Fruit fly (Drosophila melanogaster) whole organism, prepupa: Measurements from ENCODE around the gene papi.

Experiments
- Blimp-1 ChIP-seq: fragments of 200-800 bp; sonication (Bioruptor generic); optimal IDR thresholded peaks from 3 replicates; lab custom pipeline; 2017; ENCODE audit warnings: missing biosample characterization, missing genetic modification characterization, mild to moderate bottlenecking, moderate library complexity, missing genetic modification reagents
- CG10631 ChIP-seq: fragments of 200-800 bp; sonication (Bioruptor generic); optimal IDR thresholded peaks from 2 replicates; lab custom pipeline; 2016; ENCODE audit warnings: missing biosample characterization, missing genetic modification characterization
- CG10669 ChIP-seq: fragments of 200-800 bp; sonication (Bioruptor generic); optimal IDR thresholded peaks from 3 replicates; lab custom pipeline; 2018; ENCODE audit warnings: missing biosample characterization, mild to moderate bottlenecking, missing genetic modification characterization, moderate library complexity
- CG11762 ChIP-seq: fragments of 200-800 bp; sonication (Bioruptor generic); optimal IDR thresholded peaks from 3 replicates; lab custom pipeline; 2016; ENCODE audit warnings: missing biosample characterization, missing genetic modification characterization; ENCODE audit not compliant: insufficient read depth
- CG15336 ChIP-seq: fragments of 200-800 bp; sonication (Bioruptor generic); IDR thresholded peaks from 2 replicates; pipeline ENCODE4 v1.3.6; 2022; ENCODE audit warnings: missing biosample characterization, missing genetic modification characterization
- CG1621 ChIP-seq: fragments of 200-800 bp; sonication (Bioruptor generic); optimal IDR thresholded peaks from 3 replicates; lab custom pipeline; 2018; ENCODE audit warnings: missing biosample characterization, mild to moderate bottlenecking, missing genetic modification characterization
- CG3032 ChIP-seq: fragments of 200-800 bp; optimal IDR thresholded peaks from 2 replicates; lab custom pipeline; 2019; ENCODE audit warnings: missing biosample characterization, mild to moderate bottlenecking, missing genetic modification characterization, moderate library complexity
- CG31627 ChIP-seq: fragments of 200-800 bp; sonication (Bioruptor generic); optimal IDR thresholded peaks from 3 replicates; lab custom pipeline; 2016; ENCODE audit warnings: missing biosample characterization, missing genetic modification characterization
- CG32006 ChIP-seq: fragments of 200-800 bp; sonication (Bioruptor generic); optimal IDR thresholded peaks from 3 replicates; lab custom pipeline; 2017; ENCODE audit warnings: missing biosample characterization, mild to moderate bottlenecking, missing genetic modification characterization
- CG34406 ChIP-seq: fragments of 200-800 bp; sonication (Bioruptor generic); optimal IDR thresholded peaks from 3 replicates; lab custom pipeline; 2016; ENCODE audit warnings: missing biosample characterization, missing genetic modification characterization
- CG3919 ChIP-seq: fragments of 200-800 bp; sonication (Bioruptor generic); optimal IDR thresholded peaks from 3 replicates; lab custom pipeline; 2016; ENCODE audit warnings: missing biosample characterization, missing genetic modification characterization
- CG4318 ChIP-seq: fragments of 200-800 bp; sonication (Bioruptor generic); optimal IDR thresholded peaks from 3 replicates; lab custom pipeline; 2017; ENCODE audit warnings: missing biosample characterization, mild to moderate bottlenecking, missing genetic modification characterization
- CG6163 ChIP-seq: fragments of 200-800 bp; sonication (Bioruptor generic); IDR thresholded peaks from 3 replicates; pipeline ENCODE4 v1.3.6; 2022; ENCODE audit warnings: missing biosample characterization, missing genetic modification characterization
- CG6276 ChIP-seq: fragments of 200-800 bp; sonication (Bioruptor generic); optimal IDR thresholded peaks from 2 replicates; lab custom pipeline; 2017; ENCODE audit warnings: missing biosample characterization, mild to moderate bottlenecking, missing genetic modification characterization
- CG6792 ChIP-seq: fragments of 200-800 bp; sonication (Bioruptor generic); optimal IDR thresholded peaks from 3 replicates; lab custom pipeline; 2016; ENCODE audit warnings: missing biosample characterization, missing genetic modification characterization
- CG6854 ChIP-seq: fragments of 200-800 bp; sonication (Bioruptor generic); optimal IDR thresholded peaks from 2 replicates; lab custom pipeline; 2017; ENCODE audit warnings: missing biosample characterization, mild to moderate bottlenecking, missing genetic modification characterization
- CG7368 ChIP-seq: fragments of 200-800 bp; sonication (Bioruptor generic); optimal IDR thresholded peaks from 3 replicates; lab custom pipeline; 2016; ENCODE audit warnings: missing biosample characterization, missing genetic modification characterization
- CG8119 ChIP-seq: fragments of 200-800 bp; sonication (Bioruptor generic); IDR thresholded peaks from 3 replicates; pipeline ENCODE4 v1.3.6; 2022; ENCODE audit warnings: missing biosample characterization, missing genetic modification characterization
- CG8319 ChIP-seq: fragments of 200-800 bp; sonication (Bioruptor generic); optimal IDR thresholded peaks from 3 replicates; lab custom pipeline; 2016; ENCODE audit warnings: missing biosample characterization, missing genetic modification characterization
- CG9139 ChIP-seq: fragments of 200-800 bp; sonication (Bioruptor generic); optimal IDR thresholded peaks from 3 replicates; lab custom pipeline; 2017; ENCODE audit warnings: missing biosample characterization, mild to moderate bottlenecking, missing genetic modification characterization
- Eip75B ChIP-seq: fragments of 200-800 bp; sonication (Bioruptor generic); optimal IDR thresholded peaks from 3 replicates; lab custom pipeline; 2016; ENCODE audit warnings: missing biosample characterization, missing genetic modification characterization
- Ets21C ChIP-seq: fragments of 200-800 bp; sonication (Bioruptor generic); optimal IDR thresholded peaks from 3 replicates; lab custom pipeline; 2016; ENCODE audit warnings: missing biosample characterization, missing genetic modification characterization
- Gug ChIP-seq: fragments of 200-800 bp; sonication (Bioruptor generic); IDR thresholded peaks from 2 replicates; pipeline ENCODE4 v1.3.6; 2022; ENCODE audit warnings: missing biosample characterization, missing genetic modification characterization
- Hr39 ChIP-seq: fragments of 200-800 bp; sonication (Bioruptor generic); optimal IDR thresholded peaks from 2 replicates; lab custom pipeline; 2016; ENCODE audit warnings: missing biosample characterization, missing genetic modification characterization
- Met ChIP-seq: fragments of 200-800 bp; sonication (Bioruptor generic); optimal IDR thresholded peaks from 3 replicates; lab custom pipeline; 2016; ENCODE audit warnings: missing biosample characterization, missing genetic modification characterization
- OdsH ChIP-seq: fragments of 200-800 bp; sonication (Bioruptor generic); optimal IDR thresholded peaks from 3 replicates; lab custom pipeline; 2016; ENCODE audit warnings: missing biosample characterization, missing genetic modification characterization
- Sox102F ChIP-seq: fragments of 200-800 bp; sonication (Bioruptor generic); optimal IDR thresholded peaks from 2 replicates; lab custom pipeline; 2016; ENCODE audit warnings: missing biosample characterization, mild to moderate bottlenecking, missing genetic modification characterization
- Sox15 ChIP-seq: fragments of 200-800 bp; sonication (Bioruptor generic); optimal IDR thresholded peaks from 3 replicates; lab custom pipeline; 2016; ENCODE audit warnings: missing biosample characterization, missing genetic modification characterization
- achi ChIP-seq: fragments of 200-800 bp; sonication (Bioruptor generic); optimal IDR thresholded peaks from 3 replicates; lab custom pipeline; 2016; ENCODE audit warnings: missing biosample characterization, missing genetic modification characterization
- acj6 ChIP-seq: fragments of 200-800 bp; sonication (Bioruptor generic); optimal IDR thresholded peaks from 3 replicates; lab custom pipeline; 2016; ENCODE audit warnings: missing biosample characterization, missing genetic modification characterization
- cyc ChIP-seq: fragments of 200-800 bp; sonication (Bioruptor generic); optimal IDR thresholded peaks from 3 replicates; lab custom pipeline; 2016; ENCODE audit warnings: missing biosample characterization, missing genetic modification characterization
- dac ChIP-seq: fragments of 200-800 bp; sonication (Bioruptor generic); optimal IDR thresholded peaks from 2 replicates; lab custom pipeline; 2017; ENCODE audit warnings: missing biosample characterization, mild to moderate bottlenecking, missing genetic modification characterization
- dsx ChIP-seq: fragments of 200-800 bp; optimal IDR thresholded peaks from 3 replicates; lab custom pipeline; 2019; ENCODE audit warnings: missing biosample characterization, mild to moderate bottlenecking, missing genetic modification characterization, moderate library complexity; ENCODE audit not compliant: poor library complexity, severe bottlenecking
- eg ChIP-seq: fragments of 200-800 bp; sonication (Bioruptor generic); IDR thresholded peaks from 3 replicates; pipeline ENCODE4 v1.3.6; 2022; ENCODE audit warnings: missing biosample characterization, missing genetic modification characterization
- esn ChIP-seq: fragments of 200-800 bp; sonication (Bioruptor generic); optimal IDR thresholded peaks from 2 replicates; lab custom pipeline; 2016; ENCODE audit warnings: missing biosample characterization, mild to moderate bottlenecking, missing genetic modification characterization, moderate library complexity
- fd59A ChIP-seq: fragments of 200-800 bp; sonication (Bioruptor generic); optimal IDR thresholded peaks from 2 replicates; lab custom pipeline; 2017; ENCODE audit warnings: missing biosample characterization, mild to moderate bottlenecking, missing genetic modification characterization, missing genetic modification reagents
- fd85E ChIP-seq: fragments of 200-800 bp; sonication (Bioruptor generic); optimal IDR thresholded peaks from 3 replicates; lab custom pipeline; 2016; ENCODE audit warnings: missing biosample characterization, missing genetic modification characterization
- fkh ChIP-seq: fragments of 200-800 bp; sonication (Bioruptor generic); optimal IDR thresholded peaks from 3 replicates; lab custom pipeline; 2017; ENCODE audit warnings: missing biosample characterization, mild to moderate bottlenecking, missing genetic modification characterization, moderate library complexity
- lz ChIP-seq: fragments of 200-800 bp; sonication (Bioruptor generic); optimal IDR thresholded peaks from 3 replicates; lab custom pipeline; 2016; ENCODE audit warnings: missing biosample characterization, missing genetic modification characterization
- net ChIP-seq: fragments of 200-800 bp; sonication (Bioruptor generic); optimal IDR thresholded peaks from 3 replicates; lab custom pipeline; 2016; ENCODE audit warnings: missing biosample characterization, missing genetic modification characterization
- pdm3 ChIP-seq: fragments of 200-800 bp; sonication (Bioruptor generic); optimal IDR thresholded peaks from 3 replicates; lab custom pipeline; 2016; ENCODE audit warnings: missing biosample characterization, missing genetic modification characterization
- salr ChIP-seq, 2 experiments: fragments of 200-800 bp; sonication (Bioruptor generic); optimal IDR thresholded peaks; 3 replicates each; lab custom pipeline; 2016 to 2018; ENCODE audit warnings: missing biosample characterization in 2 of 2, missing genetic modification characterization in 2 of 2, mild to moderate bottlenecking in 1 of 2
- spab ChIP-seq: fragments of 200-800 bp; sonication (Bioruptor generic); optimal IDR thresholded peaks from 2 replicates; lab custom pipeline; 2017; ENCODE audit warnings: missing biosample characterization, mild to moderate bottlenecking, missing genetic modification characterization, missing genetic modification reagents
- topi ChIP-seq: fragments of 200-800 bp; sonication (Bioruptor generic); optimal IDR thresholded peaks from 3 replicates; lab custom pipeline; 2016; ENCODE audit warnings: missing biosample characterization, missing genetic modification characterization
- vri ChIP-seq: fragments of 200-800 bp; sonication (Bioruptor generic); optimal IDR thresholded peaks from 3 replicates; lab custom pipeline; 2016; ENCODE audit warnings: missing biosample characterization, mild to moderate bottlenecking, missing genetic modification characterization

Gene papi

DNA sequence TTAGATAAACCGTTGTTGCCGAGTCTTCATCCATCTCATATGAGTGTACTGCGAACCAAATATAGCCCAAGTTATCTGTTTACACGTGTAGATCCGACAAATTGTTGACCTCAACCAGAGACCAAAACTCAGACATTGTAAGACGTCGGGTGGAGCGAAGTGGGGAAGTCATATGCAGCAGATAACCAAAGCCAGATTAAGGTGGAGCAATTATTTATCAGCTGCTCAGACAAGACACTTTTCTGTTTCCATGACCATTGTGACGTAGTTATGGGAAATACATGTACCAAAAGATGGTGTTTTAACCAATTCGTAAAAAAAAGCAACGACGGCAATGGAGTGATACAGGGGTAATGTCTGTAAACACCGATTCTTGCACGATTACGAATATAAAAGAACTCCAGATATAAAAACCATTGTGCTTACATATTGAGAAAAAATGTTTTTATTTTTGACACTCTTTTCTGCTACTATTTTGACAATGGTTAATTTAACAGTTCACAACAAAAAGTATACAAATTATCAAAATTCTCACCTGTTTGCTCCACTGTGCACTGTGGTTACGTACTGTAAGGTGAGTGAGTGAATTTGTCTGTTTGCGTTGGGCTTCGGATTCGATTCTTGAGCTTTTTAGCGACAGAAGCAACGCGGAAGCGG, 43.1 kb upstream of the papi start (continued):
- no peak for TF ChIP-seq CG6854 (GFP tag; lab: Kevin White, UChicago)
- peak; percentile 86 for TF ChIP-seq Hr39 (GFP tag; lab: Kevin White, UChicago)
- peak; percentile 78 for TF ChIP-seq Met
- TF ChIP-seq CG8319 (GFP tag; lab: Kevin White, UChicago): peak; percentile 66
- TF ChIP-seq Blimp-1: no peak
- peak; percentile 25 for TF ChIP-seq spab (GFP tag; lab: Kevin White, UChicago)
- peak; percentile 35 for TF ChIP-seq vri (GFP tag; lab: Kevin White, UChicago)
- TF ChIP-seq CG31627: peak; percentile 78
- TF ChIP-seq fkh (GFP tag; lab: Kevin White, UChicago): peak; percentile 61
- peak; percentile 67 for TF ChIP-seq Sox15 (GFP tag; lab: Kevin White, UChicago)
- peak; percentile 59 for TF ChIP-seq CG10669 (GFP tag; lab: Kevin White, UChicago)
- TF ChIP-seq topi: peak; percentile 81
- TF ChIP-seq pdm3 (GFP tag; lab: Kevin White, UChicago): peak; percentile 78
- peak; percentile 79 for TF ChIP-seq Sox102F
- peak; percentile 50; the same call in 2 of the 3 replicates for TF ChIP-seq CG6163
- peak; percentile 59 for TF ChIP-seq CG32006
- peak; percentile 63 for TF ChIP-seq Eip75B (GFP tag; lab: Kevin White, UChicago)
- TF ChIP-seq dsx (GFP tag; lab: Kevin White, UChicago): peak; percentile 35
- TF ChIP-seq acj6 (GFP tag; lab: Kevin White, UChicago): peak; percentile 72
- no peak for TF ChIP-seq Gug
- TF ChIP-seq CG15336 (GFP tag; lab: Robert Waterston, UW): peak; percentile 39; the same call in 1 of the 2 replicates
- TF ChIP-seq CG9139 (GFP tag; lab: Kevin White, UChicago): no peak
- peak; percentile 72 for TF ChIP-seq cyc
- peak; percentile 71 for TF ChIP-seq CG3919 (GFP tag; lab: Kevin White, UChicago)
- peak in 1 of 2 experiments; percentile 54 for TF ChIP-seq salr (GFP tag; optimal IDR thresholded peaks at IDR 0.05; lab: Kevin White, UChicago)
- peak; percentile 75 for TF ChIP-seq CG11762 (GFP tag; lab: Kevin White, UChicago)
- peak; percentile 86 for TF ChIP-seq esn (GFP tag; lab: Kevin White, UChicago)
- peak; percentile 63 for TF ChIP-seq OdsH
- TF ChIP-seq net: peak; percentile 57
- TF ChIP-seq CG7368: peak; percentile 55
- TF ChIP-seq CG10631 (GFP tag; lab: Kevin White, UChicago): peak; percentile 73

DNA sequence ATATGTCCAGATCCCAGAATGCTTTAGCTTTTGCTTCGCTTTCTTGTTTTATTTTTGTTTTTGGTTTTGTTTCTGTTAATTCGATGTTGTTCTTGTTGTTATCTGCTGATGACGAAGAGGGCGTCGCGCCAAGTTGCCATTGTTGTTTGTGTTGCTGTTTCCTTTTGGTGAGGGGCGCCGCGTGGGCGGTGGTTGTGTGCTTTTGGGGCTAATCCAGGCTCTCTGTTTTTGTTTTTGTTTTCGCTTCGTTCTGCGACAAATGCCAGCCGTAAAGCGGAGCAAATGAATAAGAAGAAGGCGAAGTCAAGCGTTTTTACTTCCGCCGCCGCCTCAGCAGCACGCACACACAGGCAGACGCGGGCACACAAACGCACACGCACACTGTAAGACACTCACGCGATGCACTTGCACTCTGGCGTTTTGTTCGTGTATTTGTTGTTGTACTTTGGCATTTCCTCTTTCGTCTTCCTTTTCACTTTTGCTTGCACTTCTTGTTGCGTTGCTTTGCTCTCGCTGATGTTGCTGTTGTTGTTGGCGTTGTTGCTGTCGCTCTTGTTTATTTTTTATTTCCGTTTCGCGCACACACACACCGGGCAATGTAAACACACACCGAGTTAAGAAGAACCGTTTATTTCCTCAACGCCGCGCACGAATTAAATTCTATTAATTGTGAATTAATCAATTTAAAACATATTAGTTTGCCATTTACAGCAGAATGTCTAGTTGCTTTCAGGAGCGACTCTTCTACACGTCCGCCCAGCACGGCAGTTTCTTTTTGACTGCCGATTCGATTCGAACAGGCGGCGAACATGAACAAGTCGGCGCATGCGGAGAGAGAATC, 42.4 kb upstream of the papi start, which contains the start of gene aop:
TSS of gene aop (minus strand) at position 786 of the 841 bp plus-strand sequence.
- TF ChIP-seq CG34406: no peak
- peak; percentile 40 for TF ChIP-seq CG3919 (GFP tag; lab: Kevin White, UChicago)
- peak; percentile 1 for TF ChIP-seq lz (GFP tag; lab: Kevin White, UChicago)
- TF ChIP-seq Ets21C (GFP tag; lab: Kevin White, UChicago): no peak
- TF ChIP-seq CG15336 (GFP tag; lab: Robert Waterston, UW): peak; percentile 48
- no peak for TF ChIP-seq CG11762 (GFP tag; lab: Kevin White, UChicago)
- peak; percentile 12 for TF ChIP-seq spab (GFP tag; lab: Kevin White, UChicago)
- no peak for TF ChIP-seq CG7368
- no peak for TF ChIP-seq CG10669 (GFP tag; lab: Kevin White, UChicago)
- TF ChIP-seq Sox102F: peak; percentile 75
- peak; percentile 69 for TF ChIP-seq dsx (GFP tag; lab: Kevin White, UChicago)
- no peak for TF ChIP-seq CG6792 (GFP tag; lab: Kevin White, UChicago)
- TF ChIP-seq dac (GFP tag; lab: Kevin White, UChicago): no peak
- TF ChIP-seq net: peak; percentile 58
- no peak for TF ChIP-seq CG4318 (GFP tag; lab: Kevin White, UChicago)
- TF ChIP-seq Blimp-1: peak; percentile 69
- TF ChIP-seq pdm3 (GFP tag; lab: Kevin White, UChicago): peak; percentile 28
- TF ChIP-seq fd59A: no peak
- TF ChIP-seq Eip75B (GFP tag; lab: Kevin White, UChicago): peak; percentile 59
- TF ChIP-seq salr (GFP tag; optimal IDR thresholded peaks at IDR 0.05; lab: Kevin White, UChicago): no peak
- no peak for TF ChIP-seq CG8119 (GFP tag; lab: Robert Waterston, UW)
- TF ChIP-seq achi: no peak
- peak; percentile 23 for TF ChIP-seq esn (GFP tag; lab: Kevin White, UChicago)
- TF ChIP-seq CG3032: no peak
- no peak for TF ChIP-seq fd85E
- peak; percentile 58 for TF ChIP-seq Met
- peak; percentile 21 for TF ChIP-seq CG1621 (tag; lab: Kevin White, UChicago)
- TF ChIP-seq eg (GFP tag; lab: Robert Waterston, UW): no peak; the same call in 2 of the 3 replicates
- TF ChIP-seq Gug: no peak
- no peak for TF ChIP-seq CG32006
- TF ChIP-seq CG6276 (GFP tag; lab: Kevin White, UChicago): peak; percentile 51
